Fruit fly (Drosophila melanogaster) Kc167 (cell line): ENCODE results near the gene CG5104.

ENCODE experiments used
- h ChIP-seq: fragments of >200 bp; optimal IDR thresholded peaks from 3 replicates; lab custom pipeline; 2018; ENCODE audit warnings: missing external identifiers
- insv ChIP-seq: fragments of >200 bp; optimal IDR thresholded peaks from 3 replicates; lab custom pipeline; 2018; ENCODE audit warnings: missing external identifiers
- psq ChIP-seq: fragments of >200 bp; optimal IDR thresholded peaks from 2 replicates; lab custom pipeline; 2017; ENCODE audit warnings: missing external identifiers

dm6 chr3L:20514101-20514500 is 6.7 kb upstream of the CG5104 start:
- TF ChIP-seq psq (lab: Kevin White, UChicago), result no peak
- TF ChIP-seq insv (lab: Kevin White, UChicago), result no peak
- TF ChIP-seq h (lab: Kevin White, UChicago), result no peak
